Fruit fly (Drosophila melanogaster) whole organism, wandering third instar larva: ENCODE data around the gene ALiX.

Experiments used
- Abd-B ChIP-seq: fragments of >200 bp; optimal IDR thresholded peaks from 2 replicates; lab custom pipeline; 2017; ENCODE audit warnings: missing biosample characterization, missing genetic modification characterization
- CrebA ChIP-seq: fragments of 200-800 bp; sonication (Bioruptor generic); optimal IDR thresholded peaks from 2 replicates; lab custom pipeline; 2016; ENCODE audit warnings: missing biosample characterization, mild to moderate bottlenecking, missing genetic modification characterization, borderline replicate concordance
- Dfd ChIP-seq: fragments of >200 bp; optimal IDR thresholded peaks from 2 replicates; lab custom pipeline; 2017; ENCODE audit warnings: missing biosample characterization, missing genetic modification characterization
- Dif ChIP-seq: fragments of 200-275, 200-300 bp; sonication (Bioruptor generic); optimal IDR thresholded peaks from 2 replicates; lab custom pipeline; 2018; ENCODE audit warnings: missing biosample characterization, missing genetic modification characterization; ENCODE audit not compliant: partially characterized antibody
- OdsH ChIP-seq: fragments of 200-800 bp; sonication (Bioruptor generic); optimal IDR thresholded peaks from 2 replicates; lab custom pipeline; 2016; ENCODE audit warnings: missing biosample characterization, mild to moderate bottlenecking, missing genetic modification characterization
- br ChIP-seq: fragments of 200-800 bp; sonication (Bioruptor generic); optimal IDR thresholded peaks from 2 replicates; lab custom pipeline; 2016; ENCODE audit warnings: missing biosample characterization, missing genetic modification characterization
- dmrt93B ChIP-seq: fragments of 200-800 bp; sonication (Bioruptor generic); optimal IDR thresholded peaks from 2 replicates; lab custom pipeline; 2018; ENCODE audit warnings: missing biosample characterization, mild to moderate bottlenecking, missing genetic modification characterization
- dsf ChIP-seq: sonication (Bioruptor generic); optimal IDR thresholded peaks from 2 replicates; lab custom pipeline; 2016; ENCODE audit warnings: missing biosample characterization, missing genetic modification characterization, borderline replicate concordance
- h ChIP-seq: fragments of 200-800 bp; sonication (Bioruptor generic); optimal IDR thresholded peaks from 3 replicates; lab custom pipeline; 2016; ENCODE audit warnings: missing biosample characterization, mild to moderate bottlenecking, missing genetic modification characterization
- lola ChIP-seq: fragments of >200 bp; optimal IDR thresholded peaks from 2 replicates; lab custom pipeline; 2017; ENCODE audit warnings: missing biosample characterization, missing genetic modification characterization
- psq ChIP-seq: fragments of 200-800 bp; sonication (Bioruptor generic); optimal IDR thresholded peaks from 3 replicates; lab custom pipeline; 2017; ENCODE audit warnings: missing biosample characterization, mild to moderate bottlenecking, missing genetic modification characterization, moderate library complexity
- tai ChIP-seq: sonication (Bioruptor generic); optimal IDR thresholded peaks from 2 replicates; lab custom pipeline; 2016; ENCODE audit warnings: missing biosample characterization, missing genetic modification characterization
- usp ChIP-seq: fragments of >200 bp; optimal IDR thresholded peaks from 2 replicates; lab custom pipeline; 2017; ENCODE audit warnings: missing biosample characterization, missing genetic modification characterization
- woc ChIP-seq: sonication (Bioruptor generic); optimal IDR thresholded peaks from 2 replicates; lab custom pipeline; 2016; ENCODE audit warnings: missing biosample characterization, mild to moderate bottlenecking, missing genetic modification characterization

DNA sequence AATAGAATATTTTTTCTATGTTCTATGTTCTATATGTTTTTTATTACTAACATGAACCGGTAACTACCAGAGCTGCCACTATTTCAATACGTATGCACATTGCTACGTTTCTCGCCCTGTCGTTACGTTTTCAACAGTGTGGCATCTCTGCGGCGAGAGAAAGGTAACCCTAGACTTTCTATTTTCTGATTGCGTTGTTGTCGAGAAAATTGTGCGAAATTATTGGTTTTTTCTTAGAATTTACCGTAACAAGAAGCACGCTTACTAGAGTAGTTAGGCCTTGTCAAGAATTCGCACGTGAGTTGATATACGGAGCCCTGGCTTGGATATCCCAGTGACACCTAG lies 291 bp upstream of the ALiX start, which contains the start of gene btz:
- TF ChIP-seq CrebA (GFP tag; lab: Kevin White, UChicago) (no peak), dmrt93B (no peak), psq (peak; percentile 44), lola (GFP tag; lab: Kevin White, UChicago) (no peak), tai (GFP tag; lab: Kevin White, UChicago) (no peak), br (GFP tag; lab: Kevin White, UChicago) (no peak), Dfd (no peak), dsf (GFP tag; lab: Kevin White, UChicago) (no peak), OdsH (GFP tag; lab: Kevin White, UChicago) (no peak), usp (GFP tag; lab: Kevin White, UChicago) (no peak), Dif (GFP tag; lab: Kevin White, UChicago) (no peak), h (GFP tag; lab: Kevin White, UChicago) (peak; percentile 9), woc (GFP tag; lab: Kevin White, UChicago) (no peak), Abd-B (GFP tag; lab: Kevin White, UChicago) (no peak)
